Worm (Caenorhabditis elegans): Measurements from ENCODE around the gene fbxc-22.

DNA sequence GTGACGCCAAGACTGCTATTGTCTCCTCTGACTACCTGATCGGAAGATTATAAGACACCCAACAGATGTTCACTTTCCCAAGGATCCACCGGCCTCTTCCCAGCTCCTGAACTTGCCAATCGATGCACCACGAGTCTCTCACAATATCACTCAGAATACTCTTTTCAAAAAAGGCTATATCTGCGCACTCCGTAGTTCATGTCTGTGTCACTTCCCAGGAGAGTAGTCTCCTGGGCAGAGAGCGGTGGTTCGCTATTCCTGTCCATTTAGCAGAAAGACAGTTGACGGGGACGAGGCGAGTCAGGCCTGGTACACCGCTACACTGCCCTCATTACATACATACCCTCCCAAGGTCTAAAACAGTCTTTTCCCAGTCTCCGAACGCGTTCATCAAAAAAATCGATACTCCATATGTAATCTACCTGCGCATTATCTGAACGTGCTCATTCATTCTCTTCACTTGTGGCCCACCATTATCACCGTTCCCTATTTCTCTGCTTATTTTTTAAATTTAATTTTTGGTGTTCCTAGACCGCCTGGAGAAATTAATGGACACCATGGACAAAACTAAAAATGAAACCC lies 24.0 kb upstream of the fbxc-22 start, which contains the start of gene btb-6:
- no peak for TF ChIP-seq pha-4 (GFP tag; IDR thresholded peaks at IDR 0.05)
- no peak for TF ChIP-seq pha-4 (tag; optimal IDR thresholded peaks at IDR 0.05)
- TF ChIP-seq nhr-11 (tag; optimal IDR thresholded peaks at IDR 0.05) = no peak
- no peak for TF ChIP-seq fkh-10 (GFP tag; optimal IDR thresholded peaks at IDR 0.05)
- TF ChIP-seq ZK546.5 (tag; optimal IDR thresholded peaks at IDR 0.05) = no peak
- no peak for TF ChIP-seq T20F7.1 (GFP tag; optimal IDR thresholded peaks at IDR 0.05)
- TF ChIP-seq egl-27 (tag; optimal IDR thresholded peaks at IDR 0.05) = no peak
- no peak for TF ChIP-seq nhr-76 (tag; optimal IDR thresholded peaks at IDR 0.05)
- no peak for TF ChIP-seq ceh-44 (GFP tag; IDR thresholded peaks at IDR 0.05)
- no peak for TF ChIP-seq ztf-11 (tag; optimal IDR thresholded peaks at IDR 0.05)
- no peak for TF ChIP-seq skn-1 (tag; optimal IDR thresholded peaks at IDR 0.05)
- no peak for TF ChIP-seq nhr-77 (tag; optimal IDR thresholded peaks at IDR 0.05)

All from whole organism, L4 larva.